Fruit fly (Drosophila melanogaster) Kc167 (cell line): Measurements from ENCODE around the gene CG31549.

ENCODE experiments used
- Myc ChIP-seq: fragments of >200 bp; optimal IDR thresholded peaks from 2 replicates; lab custom pipeline; 2017; ENCODE audit warnings: missing external identifiers
- Sin3A ChIP-seq: fragments of >200 bp; optimal IDR thresholded peaks from 2 replicates; lab custom pipeline; 2018; ENCODE audit warnings: missing external identifiers
- h ChIP-seq: fragments of >200 bp; optimal IDR thresholded peaks from 3 replicates; lab custom pipeline; 2018; ENCODE audit warnings: missing external identifiers
- insv ChIP-seq: fragments of >200 bp; optimal IDR thresholded peaks from 3 replicates; lab custom pipeline; 2018; ENCODE audit warnings: missing external identifiers
- psq ChIP-seq: fragments of >200 bp; optimal IDR thresholded peaks from 2 replicates; lab custom pipeline; 2017; ENCODE audit warnings: missing external identifiers
- ttk ChIP-seq: sonication (Bioruptor generic); optimal IDR thresholded peaks from 2 replicates; lab custom pipeline; 2017; ENCODE audit warnings: missing external identifiers

The CG31549 gene

dm6 chr3R:5672658-5673217 is 40.7 kb downstream of the CG31549 start:
- TF ChIP-seq Sin3A (lab: Kevin White, UChicago) (no peak), h (lab: Kevin White, UChicago) (no peak)

DNA sequence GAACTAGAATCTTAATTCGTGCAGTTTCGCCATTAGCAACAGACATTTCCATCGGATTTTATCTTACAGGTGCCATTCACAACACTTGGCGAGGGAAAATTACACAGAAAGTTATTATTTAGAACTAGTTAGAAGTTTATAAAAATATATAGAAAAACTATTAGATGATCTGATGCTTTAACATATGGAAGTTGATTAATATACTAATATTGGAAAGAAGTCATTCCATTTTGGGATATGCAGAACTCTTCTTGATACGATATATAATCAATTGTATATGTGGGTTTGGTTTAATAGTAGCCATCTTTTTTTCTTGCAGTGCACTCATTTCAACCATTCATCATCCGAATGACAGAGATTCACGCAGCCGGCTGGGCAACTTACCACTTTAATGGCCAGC is 50.2 kb downstream of the CG31549 start:
- no peak for TF ChIP-seq Sin3A (lab: Kevin White, UChicago)
- TF ChIP-seq Myc, result no peak
- TF ChIP-seq h (lab: Kevin White, UChicago), result no peak
- no peak for TF ChIP-seq psq (lab: Kevin White, UChicago)
- TF ChIP-seq ttk, result no peak
- no peak for TF ChIP-seq insv (lab: Kevin White, UChicago)
